Fruit fly (Drosophila melanogaster) whole organism, adult: ENCODE measurements around the gene fng.
A peak's percentile ranks its signal among the peaks of the same experiment; 100 is the strongest.

ENCODE experiments used
- CG11617 ChIP-seq: fragments of 200-800 bp; sonication (Bioruptor generic); optimal IDR thresholded peaks from 2 replicates; lab custom pipeline; 2017; ENCODE audit warnings: mild to moderate bottlenecking, missing biosample characterization, missing genetic modification reagents, missing genetic modification characterization
- CG12768 ChIP-seq: fragments of 200-800 bp; sonication (Bioruptor generic); optimal IDR thresholded peaks from 2 replicates; lab custom pipeline; 2017; ENCODE audit warnings: missing biosample characterization, missing genetic modification characterization, mild to moderate bottlenecking, moderate library complexity, missing genetic modification reagents
- CG14711 ChIP-seq: fragments of 200-800 bp; sonication (Bioruptor generic); optimal IDR thresholded peaks from 2 replicates; lab custom pipeline; 2018; ENCODE audit warnings: missing biosample characterization, mild to moderate bottlenecking, missing genetic modification characterization, moderate library complexity
- CG1620 ChIP-seq: fragments of 200-800 bp; sonication (Bioruptor generic); optimal IDR thresholded peaks from 2 replicates; lab custom pipeline; 2016; ENCODE audit warnings: missing biosample characterization, missing genetic modification characterization
- CG33017 ChIP-seq: fragments of 200-800 bp; sonication (Bioruptor generic); optimal IDR thresholded peaks from 2 replicates; lab custom pipeline; 2018; ENCODE audit warnings: missing biosample characterization, mild to moderate bottlenecking, missing genetic modification characterization, moderate library complexity
- CG5204 ChIP-seq: fragments of 200-800 bp; sonication (Bioruptor generic); optimal IDR thresholded peaks from 2 replicates; lab custom pipeline; 2016; ENCODE audit warnings: missing biosample characterization, missing genetic modification characterization
- CG7045 ChIP-seq: fragments of 200-800 bp; sonication (Bioruptor generic); optimal IDR thresholded peaks from 2 replicates; lab custom pipeline; 2017; ENCODE audit warnings: missing biosample characterization, mild to moderate bottlenecking, missing genetic modification characterization
- CG7101 ChIP-seq: fragments of 200-800 bp; sonication (Bioruptor generic); optimal IDR thresholded peaks from 2 replicates; lab custom pipeline; 2018; ENCODE audit warnings: missing biosample characterization, mild to moderate bottlenecking, missing genetic modification characterization, moderate library complexity
- Clk ChIP-seq: fragments of 200-800 bp; sonication (Bioruptor generic); optimal IDR thresholded peaks from 2 replicates; lab custom pipeline; 2017; ENCODE audit warnings: missing biosample characterization, missing genetic modification characterization
- Crg-1 ChIP-seq: fragments of 200-800 bp; sonication (Bioruptor generic); optimal IDR thresholded peaks from 2 replicates; lab custom pipeline; 2016; ENCODE audit warnings: missing biosample characterization, missing genetic modification characterization
- Hr96 ChIP-seq: fragments of 200-800 bp; sonication (Bioruptor generic); optimal IDR thresholded peaks from 2 replicates; lab custom pipeline; 2016; ENCODE audit warnings: missing biosample characterization, missing genetic modification characterization
- Mnt ChIP-seq: fragments of 200-800 bp; sonication (Bioruptor generic); optimal IDR thresholded peaks from 2 replicates; lab custom pipeline; 2016; ENCODE audit warnings: missing biosample characterization, mild to moderate bottlenecking, missing genetic modification characterization
- bab1 ChIP-seq: fragments of 200-800 bp; sonication (Bioruptor generic); optimal IDR thresholded peaks from 3 replicates; lab custom pipeline; 2019; ENCODE audit warnings: missing biosample characterization, mild to moderate bottlenecking, missing genetic modification characterization, moderate library complexity
- cic ChIP-seq: fragments of 200-800 bp; sonication (Bioruptor generic); optimal IDR thresholded peaks from 2 replicates; lab custom pipeline; 2017; ENCODE audit warnings: missing biosample characterization, mild to moderate bottlenecking, missing genetic modification characterization, moderate library complexity
- cnc ChIP-seq, 2 experiments: fragments of >200 bp; optimal IDR thresholded peaks; 2 replicates each; lab custom pipeline; 2017
- kay ChIP-seq: fragments of 200-800 bp; sonication (Bioruptor generic); peaks from one replicate; lab custom pipeline; 2016; ENCODE audit warnings: missing biosample characterization, missing genetic modification characterization, borderline replicate concordance
- ovo ChIP-seq: fragments of 200-800 bp; sonication (Bioruptor generic); optimal IDR thresholded peaks from 2 replicates; lab custom pipeline; 2016; ENCODE audit warnings: missing biosample characterization, missing genetic modification characterization
- pad ChIP-seq: fragments of 200-800 bp; sonication (Bioruptor generic); optimal IDR thresholded peaks from 3 replicates; lab custom pipeline; 2017; ENCODE audit warnings: missing biosample characterization, missing genetic modification characterization, mild to moderate bottlenecking, moderate library complexity, missing genetic modification reagents
- tj ChIP-seq: fragments of 200-800 bp; sonication (Bioruptor generic); optimal IDR thresholded peaks from 3 replicates; lab custom pipeline; 2017; ENCODE audit warnings: missing biosample characterization, mild to moderate bottlenecking, missing genetic modification characterization, moderate library complexity
- toe ChIP-seq: fragments of 200-800 bp; sonication (Bioruptor generic); optimal IDR thresholded peaks from 2 replicates; lab custom pipeline; 2016; ENCODE audit warnings: missing biosample characterization, missing genetic modification characterization

The fng gene

dm6 chr3L:20949371-20950135 lies at the start of gene fng:
TSS of gene fng (minus strand) at chr3L:20949512.
- peak; percentile 5 for TF ChIP-seq tj (GFP tag; lab: Kevin White, UChicago)
- no peak for TF ChIP-seq Crg-1 (GFP tag; lab: Kevin White, UChicago)
- peak; percentile 5 for TF ChIP-seq bab1 (GFP tag; lab: Kevin White, UChicago)
- TF ChIP-seq pad (GFP tag; lab: Kevin White, UChicago), result no peak
- peak; percentile 14 for TF ChIP-seq Mnt (GFP tag; lab: Kevin White, UChicago)

- TF ChIP-seq Crg-1 (GFP tag; lab: Kevin White, UChicago) (no peak), kay (GFP tag; lab: Kevin White, UChicago) (no peak), CG12768 (GFP tag; lab: Kevin White, UChicago) (no peak), pad (GFP tag; lab: Kevin White, UChicago) (no peak), Hr96 (GFP tag; lab: Kevin White, UChicago) (no peak), bab1 (GFP tag; lab: Kevin White, UChicago) (no peak), CG1620 (GFP tag; lab: Kevin White, UChicago) (no peak), CG5204 (GFP tag; lab: Kevin White, UChicago) (no peak), ovo (GFP tag; lab: Kevin White, UChicago) (no peak), cnc (optimal IDR thresholded peaks at IDR 0.05; lab: Kevin White, UChicago) (no peak), cic (no peak), CG11617 (GFP tag; lab: Kevin White, UChicago) (no peak), Mnt (GFP tag; lab: Kevin White, UChicago) (no peak)
Observed at dm6 chr3L:20991373-20991772, 42.1 kb upstream of the fng start, which contains the start of gene CG12984. TSS of gene CG12984 (plus strand) at chr3L:20991673.

dm6 chr3L:20990231-20990630 lies 40.9 kb upstream of the fng start:
- no peak for TF ChIP-seq Mnt (GFP tag; lab: Kevin White, UChicago)
- TF ChIP-seq cic, result no peak
- TF ChIP-seq CG7045 (GFP tag; lab: Kevin White, UChicago), result no peak
- TF ChIP-seq CG12768 (GFP tag; lab: Kevin White, UChicago), result no peak
- no peak for TF ChIP-seq ovo (GFP tag; lab: Kevin White, UChicago)
- no peak for TF ChIP-seq CG33017 (tag; lab: Kevin White, UChicago)

- TF ChIP-seq CG11617 (GFP tag; lab: Kevin White, UChicago) (no peak), Crg-1 (GFP tag; lab: Kevin White, UChicago) (no peak), pad (GFP tag; lab: Kevin White, UChicago) (no peak), toe (GFP tag; lab: Kevin White, UChicago) (no peak), Hr96 (GFP tag; lab: Kevin White, UChicago) (no peak), CG5204 (GFP tag; lab: Kevin White, UChicago) (no peak), Clk (GFP tag; lab: Kevin White, UChicago) (no peak), CG7045 (GFP tag; lab: Kevin White, UChicago) (no peak), CG14711 (tag; lab: Kevin White, UChicago) (no peak), Mnt (GFP tag; lab: Kevin White, UChicago) (no peak), CG1620 (GFP tag; lab: Kevin White, UChicago) (no peak), bab1 (GFP tag; lab: Kevin White, UChicago) (no peak)
Observed at dm6 chr3L:20988862-20989261, 39.5 kb upstream of the fng start.

- TF ChIP-seq ovo (GFP tag; lab: Kevin White, UChicago) (no peak), CG7045 (GFP tag; lab: Kevin White, UChicago) (no peak), CG5204 (GFP tag; lab: Kevin White, UChicago) (no peak), kay (GFP tag; lab: Kevin White, UChicago) (no peak), Hr96 (GFP tag; lab: Kevin White, UChicago) (no peak), toe (GFP tag; lab: Kevin White, UChicago) (no peak), Crg-1 (GFP tag; lab: Kevin White, UChicago) (no peak), tj (GFP tag; lab: Kevin White, UChicago) (no peak), cnc (optimal IDR thresholded peaks at IDR 0.05; lab: Kevin White, UChicago) (no peak)
Observed at dm6 chr3L:20987895-20988294, 38.6 kb upstream of the fng start.

dm6 chr3L:20986929-20987363 lies 37.6 kb upstream of the fng start:
- TF ChIP-seq Clk (GFP tag; lab: Kevin White, UChicago) (no peak), CG7101 (tag; lab: Kevin White, UChicago) (no peak), toe (GFP tag; lab: Kevin White, UChicago) (no peak), cnc (optimal IDR thresholded peaks at IDR 0.05; lab: Kevin White, UChicago) (no peak), CG33017 (tag; lab: Kevin White, UChicago) (no peak), pad (GFP tag; lab: Kevin White, UChicago) (no peak), Crg-1 (GFP tag; lab: Kevin White, UChicago) (no peak)
